Fruit fly (Drosophila melanogaster) Kc167 (cell line): Measurements from ENCODE around the gene CG14125.

ENCODE experiments used
- Myc ChIP-seq: fragments of >200 bp; optimal IDR thresholded peaks from 2 replicates; lab custom pipeline; 2017; ENCODE audit warnings: missing external identifiers
- h ChIP-seq: fragments of >200 bp; optimal IDR thresholded peaks from 3 replicates; lab custom pipeline; 2018; ENCODE audit warnings: missing external identifiers
- insv ChIP-seq: fragments of >200 bp; optimal IDR thresholded peaks from 3 replicates; lab custom pipeline; 2018; ENCODE audit warnings: missing external identifiers
- ttk ChIP-seq: sonication (Bioruptor generic); optimal IDR thresholded peaks from 2 replicates; lab custom pipeline; 2017; ENCODE audit warnings: missing external identifiers

DNA sequence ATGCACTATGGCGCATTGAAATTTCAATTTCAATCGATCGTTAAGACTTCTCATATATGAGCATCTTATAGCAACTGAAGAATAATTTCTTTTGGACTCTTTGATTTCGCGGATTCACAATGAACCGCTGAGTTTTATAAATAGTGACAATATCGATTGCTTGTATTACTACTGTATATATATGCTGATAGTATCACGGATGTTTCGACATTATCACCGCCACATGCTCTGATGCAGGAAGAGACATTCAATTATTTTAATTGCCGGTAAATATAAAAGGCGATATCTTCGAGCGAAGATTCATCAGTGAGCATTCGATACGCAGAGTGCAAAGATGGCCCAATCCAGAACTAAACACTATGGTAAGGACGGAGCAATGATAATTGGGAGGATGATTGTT is 25.2 kb upstream of the CG14125 start, which contains the start of gene CG17826:
- TF ChIP-seq insv (lab: Kevin White, UChicago) (no peak), ttk (lab: Kevin White, UChicago) (no peak), Myc (no peak), h (lab: Kevin White, UChicago) (no peak)
